Worm (Caenorhabditis elegans) whole organism, young adult: ENCODE measurements around the gene W09H1.3.

Experiments used
- B0035.1 ChIP-seq: sonication (generic microtip); optimal IDR thresholded peaks from 2 replicates; lab custom pipeline; 2016; ENCODE audit warnings: missing genetic modification characterization, mild to moderate bottlenecking, missing compliant biosample characterization, missing genotype, missing genetic modification reagents
- C06A6.2 ChIP-seq: fragments of 200-800 bp; sonication (Bioruptor generic); conservative IDR thresholded peaks from 2 replicates; pipeline ENCODE4 v1.3.6; 2022; ENCODE audit warnings: missing genetic modification characterization, missing compliant biosample characterization
- D2030.7 ChIP-seq: fragments of 200-800 bp; sonication (Bioruptor generic); IDR thresholded peaks from 2 replicates; pipeline ENCODE4 v1.3.6; 2022; ENCODE audit warnings: missing genetic modification reagents, missing genetic modification characterization, missing compliant biosample characterization
- F49E8.2 ChIP-seq: sonication (generic microtip); optimal IDR thresholded peaks from 3 replicates; lab custom pipeline; 2017; ENCODE audit warnings: missing genetic modification characterization, mild to moderate bottlenecking, missing compliant biosample characterization, antibody characterized with exemption, moderate library complexity; ENCODE audit not compliant: insufficient read depth
- F55B11.4 ChIP-seq: sonication (generic microtip); optimal IDR thresholded peaks from 2 replicates; lab custom pipeline; 2016; ENCODE audit warnings: missing compliant biosample characterization, missing genetic modification characterization, borderline replicate concordance; ENCODE audit not compliant: insufficient read depth
- F57A8.1 ChIP-seq: fragments of 200-800 bp; sonication (Bioruptor generic); optimal IDR thresholded peaks from 2 replicates; lab custom pipeline; 2018; ENCODE audit warnings: mild to moderate bottlenecking, missing genetic modification characterization, moderate library complexity, missing compliant biosample characterization
- Y53F4B.3 ChIP-seq: fragments of 200-800 bp; sonication (Bioruptor generic); IDR thresholded peaks from 2 replicates; pipeline ENCODE4 v1.3.6; 2022; ENCODE audit warnings: missing genetic modification reagents, missing genetic modification characterization, missing compliant biosample characterization
- Y95B8A.8 ChIP-seq: fragments of 200-800 bp; sonication (Bioruptor generic); IDR thresholded peaks from 2 replicates; pipeline ENCODE4 v1.3.6; 2022; ENCODE audit warnings: missing genetic modification reagents, missing genetic modification characterization, missing compliant biosample characterization
- akir-1 ChIP-seq: fragments of 200-800 bp; sonication (Bioruptor generic); optimal IDR thresholded peaks from 2 replicates; lab custom pipeline; 2018; ENCODE audit warnings: mild to moderate bottlenecking, missing genetic modification characterization, moderate library complexity, missing compliant biosample characterization
- aptf-2 ChIP-seq: fragments of 200-800 bp; sonication (Bioruptor generic); conservative IDR thresholded peaks from 2 replicates; pipeline ENCODE4 v1.3.6; 2022; ENCODE audit warnings: missing genetic modification reagents, missing genetic modification characterization, missing compliant biosample characterization
- attf-3 ChIP-seq: fragments of 200-800 bp; sonication (Bioruptor generic); conservative IDR thresholded peaks from 2 replicates; pipeline ENCODE4 v1.3.6; 2022; ENCODE audit warnings: missing genetic modification reagents, missing genetic modification characterization, missing compliant biosample characterization
- ccch-3 ChIP-seq: fragments of 200-800 bp; sonication (Bioruptor generic); optimal IDR thresholded peaks from 2 replicates; lab custom pipeline; 2018; ENCODE audit warnings: mild to moderate bottlenecking, missing genetic modification characterization, missing compliant biosample characterization
- ceh-100 ChIP-seq: fragments of 200-800 bp; sonication (Bioruptor generic); IDR thresholded peaks from 2 replicates; pipeline ENCODE4 v1.3.6; 2022; ENCODE audit warnings: missing genetic modification reagents, missing genetic modification characterization, missing compliant biosample characterization
- ceh-27 ChIP-seq: fragments of 200-800 bp; sonication (Bioruptor generic); optimal IDR thresholded peaks from 2 replicates; lab custom pipeline; 2018; ENCODE audit warnings: mild to moderate bottlenecking, missing genetic modification characterization, moderate library complexity, missing compliant biosample characterization
- ceh-40 ChIP-seq: fragments of 200-800 bp; sonication (Bioruptor generic); IDR thresholded peaks from 2 replicates; pipeline ENCODE4 v1.3.6; 2022; ENCODE audit warnings: missing genetic modification characterization, missing compliant biosample characterization
- ceh-91 ChIP-seq: fragments of 200-800 bp; sonication (Bioruptor generic); IDR thresholded peaks from 2 replicates; pipeline ENCODE4 v1.3.6; 2022; ENCODE audit warnings: missing genetic modification reagents, missing genetic modification characterization, missing compliant biosample characterization
- die-1 ChIP-seq: sonication (generic microtip); optimal IDR thresholded peaks from 2 replicates; lab custom pipeline; 2016; ENCODE audit warnings: missing genotype, mild to moderate bottlenecking, missing genetic modification characterization, missing compliant biosample characterization
- hlh-12 ChIP-seq: sonication (generic microtip); optimal IDR thresholded peaks from 2 replicates; lab custom pipeline; 2016; ENCODE audit warnings: missing genetic modification characterization, missing compliant biosample characterization
- hlh-26 ChIP-seq: fragments of 200-800 bp; sonication (Bioruptor generic); conservative IDR thresholded peaks from 2 replicates; pipeline ENCODE4 v1.3.6; 2022; ENCODE audit warnings: missing genetic modification reagents, missing genetic modification characterization, missing compliant biosample characterization
- hsf-1 ChIP-seq: fragments of 200-800 bp; sonication (Bioruptor generic); IDR thresholded peaks from 2 replicates; pipeline ENCODE4 v1.3.6; 2022; ENCODE audit warnings: missing genetic modification reagents, missing genetic modification characterization, missing compliant biosample characterization
- lag-1 ChIP-seq: fragments of 200-800 bp; sonication (Bioruptor generic); IDR thresholded peaks from 2 replicates; pipeline ENCODE4 v1.3.6; 2022; ENCODE audit warnings: missing genetic modification reagents, missing genetic modification characterization, missing compliant biosample characterization
- lin-26 ChIP-seq: fragments of 200-800 bp; sonication (Bioruptor generic); IDR thresholded peaks from 2 replicates; pipeline ENCODE4 v1.3.6; 2022; ENCODE audit warnings: missing genetic modification reagents, missing genetic modification characterization, missing compliant biosample characterization
- lin-40 ChIP-seq: sonication (generic microtip); optimal IDR thresholded peaks from 2 replicates; lab custom pipeline; 2016; ENCODE audit warnings: missing genetic modification characterization, mild to moderate bottlenecking, missing compliant biosample characterization, missing genotype, missing genetic modification reagents
- nfya-1 ChIP-seq: sonication (generic microtip); optimal IDR thresholded peaks from 2 replicates; lab custom pipeline; 2017; ENCODE audit warnings: antibody characterized with exemption, missing compliant biosample characterization, missing genetic modification characterization, borderline replicate concordance; ENCODE audit not compliant: insufficient read depth
- nfya-2 ChIP-seq: fragments of 200-800 bp; sonication (Bioruptor generic); IDR thresholded peaks from 2 replicates; pipeline ENCODE4 v1.3.6; 2022; ENCODE audit warnings: missing genetic modification reagents, missing genetic modification characterization, missing compliant biosample characterization
- nfyb-1 ChIP-seq: fragments of 200-800 bp; sonication (Bioruptor generic); IDR thresholded peaks from 2 replicates; pipeline ENCODE4 v1.3.6; 2022; ENCODE audit warnings: missing genetic modification reagents, missing genetic modification characterization, missing compliant biosample characterization
- nhr-120 ChIP-seq: fragments of 200-800 bp; sonication (Bioruptor generic); IDR thresholded peaks from 2 replicates; pipeline ENCODE4 v1.3.6; 2022; ENCODE audit warnings: missing genetic modification characterization, missing compliant biosample characterization
- pbrm-1 ChIP-seq: fragments of 200-800 bp; sonication (Bioruptor generic); IDR thresholded peaks from 2 replicates; pipeline ENCODE4 v1.3.6; 2022; ENCODE audit warnings: missing genetic modification reagents, missing genetic modification characterization, missing compliant biosample characterization
- repo-1 ChIP-seq: sonication (generic microtip); optimal IDR thresholded peaks from 2 replicates; lab custom pipeline; 2017; ENCODE audit warnings: mild to moderate bottlenecking, missing genetic modification characterization, missing compliant biosample characterization
- rpc-1 ChIP-seq, 2 experiments: fragments of 150-350 bp in 1 of 2; sonication (generic microtip) in 1 of 2; optimal IDR thresholded peaks; 2 replicates each; lab custom pipeline; 2014 to 2018; ENCODE audit warnings: missing biosample characterization in 1 of 2, missing genetic modification characterization in 1 of 2, missing genetic modification reagents in 1 of 2, missing genotype in 1 of 2
- sdz-38 ChIP-seq: sonication (generic microtip); optimal IDR thresholded peaks from 2 replicates; lab custom pipeline; 2016; ENCODE audit warnings: missing genotype, missing genetic modification characterization, missing compliant biosample characterization
- sea-2 ChIP-seq: fragments of 200-800 bp; sonication (Bioruptor generic); IDR thresholded peaks from 2 replicates; pipeline ENCODE4 v1.3.6; 2022; ENCODE audit warnings: missing genetic modification characterization, missing compliant biosample characterization
- snpc-1.1 ChIP-seq: sonication (generic microtip); optimal IDR thresholded peaks from 2 replicates; lab custom pipeline; 2017; ENCODE audit warnings: missing genetic modification characterization, mild to moderate bottlenecking, missing compliant biosample characterization, antibody characterized with exemption, moderate library complexity, missing genotype, missing genetic modification reagents; ENCODE audit not compliant: insufficient read depth
- somi-1 ChIP-seq: fragments of 200-800 bp; sonication (Bioruptor generic); optimal IDR thresholded peaks from 2 replicates; lab custom pipeline; 2018; ENCODE audit warnings: mild to moderate bottlenecking, missing genetic modification characterization, missing compliant biosample characterization
- sptf-2 ChIP-seq: fragments of 200-800 bp; sonication (Bioruptor generic); optimal IDR thresholded peaks from 2 replicates; lab custom pipeline; 2018; ENCODE audit warnings: mild to moderate bottlenecking, missing genetic modification characterization, missing compliant biosample characterization
- tlf-1 ChIP-seq: fragments of 200-800 bp; sonication (Bioruptor generic); optimal IDR thresholded peaks from 2 replicates; lab custom pipeline; 2018; ENCODE audit warnings: mild to moderate bottlenecking, missing genetic modification characterization, missing compliant biosample characterization
- unc-130 ChIP-seq: sonication (generic microtip); optimal IDR thresholded peaks from 2 replicates; lab custom pipeline; 2016; ENCODE audit warnings: missing genetic modification reagents, missing genetic modification characterization, missing compliant biosample characterization
- unc-62 ChIP-seq: fragments of 150-350 bp; optimal IDR thresholded peaks from 2 replicates; lab custom pipeline; 2014; ENCODE audit warnings: missing biosample characterization, missing genetic modification reagents, missing genetic modification characterization
- ztf-26 ChIP-seq: sonication (generic microtip); optimal IDR thresholded peaks from 2 replicates; lab custom pipeline; 2017; ENCODE audit warnings: missing genetic modification characterization, missing compliant biosample characterization
- ztf-28 ChIP-seq: fragments of 200-800 bp; sonication (Bioruptor generic); IDR thresholded peaks from 2 replicates; pipeline ENCODE4 v1.3.6; 2022; ENCODE audit warnings: missing genetic modification reagents, missing genetic modification characterization, missing compliant biosample characterization

W09H1.3 gene

DNA sequence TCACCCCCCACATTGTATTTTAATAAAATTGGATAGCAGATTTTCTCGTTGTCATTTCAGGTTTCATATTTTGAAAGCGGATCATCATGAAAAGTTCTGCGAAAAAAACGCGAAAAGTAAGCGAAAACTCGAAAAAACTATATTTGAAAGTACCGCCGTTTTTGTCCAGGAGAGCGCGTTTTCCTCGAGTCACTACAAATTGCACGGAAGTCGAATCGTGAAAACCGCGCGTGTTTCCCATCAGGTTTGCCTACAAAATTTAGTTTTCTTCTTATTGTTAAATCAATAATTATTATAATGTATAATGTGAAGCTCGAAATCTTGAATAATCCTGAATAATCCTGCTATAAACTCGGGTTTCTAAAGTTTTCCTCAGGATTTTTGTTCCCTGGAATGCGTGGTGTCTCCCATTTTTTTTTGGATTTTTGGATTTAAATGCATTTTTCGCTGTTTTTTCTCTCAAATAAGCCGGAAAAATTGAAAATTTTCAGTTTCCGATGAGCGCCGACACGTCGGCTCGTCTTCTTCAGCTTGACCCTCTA is 15.5 kb downstream of the W09H1.3 start, which contains the start of gene btf-1 (continued):
- TF ChIP-seq die-1 (tag; lab: Kevin White, UChicago) (no peak), F55B11.4 (tag; lab: Kevin White, UChicago) (no peak), sptf-2 (no peak), nhr-120 (no peak), lin-40 (tag; lab: Kevin White, UChicago) (peak; percentile 82), ceh-27 (GFP tag; lab: Kevin White, UChicago) (peak; percentile 47), Y53F4B.3 (GFP tag; lab: Robert Waterston, UW) (no peak), somi-1 (peak; percentile 39), F57A8.1 (GFP tag; lab: Kevin White, UChicago) (no peak), unc-130 (GFP tag; lab: Kevin White, UChicago) (peak; percentile 64), unc-62 (GFP tag; lab: Kevin White, UChicago) (no peak), Y95B8A.8 (GFP tag; lab: Robert Waterston, UW) (0 out of 2 replicates have a peak, but pooled peaks have one; percentile 19), pbrm-1 (GFP tag; lab: Robert Waterston, UW) (peak; percentile 55; the same call in 1 of the 2 replicates), tlf-1 (GFP tag; lab: Kevin White, UChicago) (peak; percentile 50), F49E8.2 (tag; lab: Kevin White, UChicago) (no peak), attf-3 (GFP tag; lab: Robert Waterston, UW) (peak; percentile 69), D2030.7 (GFP tag; lab: Robert Waterston, UW) (0 out of 2 replicates have a peak, but pooled peaks have one; percentile 20), hlh-26 (no peak), ztf-26 (tag; lab: Kevin White, UChicago) (peak; percentile 11), B0035.1 (tag; lab: Kevin White, UChicago) (peak; percentile 43), rpc-1 (optimal IDR thresholded peaks at IDR 0.05; lab: Kevin White, UChicago) (no peak), rpc-1 (tag; optimal IDR thresholded peaks at IDR 0.05; lab: Kevin White, UChicago) (no peak), repo-1 (tag; lab: Kevin White, UChicago) (peak; percentile 65), aptf-2 (GFP tag; lab: Robert Waterston, UW) (no peak), nfya-1 (tag; lab: Kevin White, UChicago) (no peak), lag-1 (GFP tag; lab: Robert Waterston, UW) (no peak), C06A6.2 (peak; percentile 55; the same call in 1 of the 2 replicates), ceh-40 (no peak)

DNA sequence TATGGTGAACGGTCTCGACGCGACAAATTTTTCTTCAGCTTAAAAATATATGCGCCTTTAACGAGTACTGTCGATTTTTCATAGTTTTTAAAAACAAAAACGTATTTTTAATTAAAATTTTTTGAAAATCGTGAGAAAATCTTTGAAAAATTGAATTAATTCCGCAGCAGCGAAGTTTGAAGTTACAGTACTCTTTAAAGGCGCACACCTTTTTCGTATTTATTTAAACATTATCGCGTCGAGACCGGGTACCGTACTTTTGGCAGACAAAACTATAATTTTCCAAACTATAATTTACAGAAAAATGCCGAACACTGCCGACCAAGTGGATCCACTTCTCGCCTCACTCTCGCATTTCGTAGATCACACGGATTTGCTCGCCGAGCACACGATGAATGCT is 31.6 kb downstream of the W09H1.3 start, which contains the start of gene F15D4.2:
TSS of gene F15D4.2 (plus strand) at position 301 of the 400 bp plus-strand sequence.
- no peak for TF ChIP-seq hsf-1 (GFP tag; lab: Robert Waterston, UW)
- TF ChIP-seq ccch-3, result no peak
- no peak for TF ChIP-seq snpc-1.1
- TF ChIP-seq hlh-12, result no peak
- no peak for TF ChIP-seq ztf-28 (GFP tag; lab: Robert Waterston, UW)
- no peak for TF ChIP-seq D2030.7 (GFP tag; lab: Robert Waterston, UW)
- TF ChIP-seq sptf-2, result no peak
- no peak for TF ChIP-seq nfyb-1 (GFP tag; lab: Robert Waterston, UW)
- no peak for TF ChIP-seq ceh-91 (GFP tag; lab: Robert Waterston, UW)
- TF ChIP-seq sea-2 (GFP tag; lab: Robert Waterston, UW), result no peak
- no peak for TF ChIP-seq ceh-100 (GFP tag; lab: Robert Waterston, UW)
- no peak for TF ChIP-seq nfya-2 (GFP tag; lab: Robert Waterston, UW)
- TF ChIP-seq akir-1 (GFP tag; lab: Kevin White, UChicago), result no peak
- no peak for TF ChIP-seq sdz-38
- no peak for TF ChIP-seq lin-26 (GFP tag; lab: Robert Waterston, UW)
- TF ChIP-seq Y95B8A.8 (GFP tag; lab: Robert Waterston, UW), result no peak
- TF ChIP-seq, all 124 proteins: peak for 0
